Fruit fly (Drosophila melanogaster) whole organism, embryonic: ENCODE results near the gene Tango1.

Source experiments
- Awh ChIP-seq: fragments of 200-800 bp; sonication (Bioruptor generic); IDR thresholded peaks from 2 replicates; pipeline ENCODE4, ENCODE4 v1.3.6; 2022; ENCODE audit warnings: missing biosample characterization, missing genetic modification characterization
- CG10979 ChIP-seq: fragments of 200-800 bp; sonication (Bioruptor generic); optimal IDR thresholded peaks from 2 replicates; lab custom pipeline; 2018; ENCODE audit warnings: missing biosample characterization, mild to moderate bottlenecking, missing genetic modification characterization, moderate library complexity
- CG11085 ChIP-seq: fragments of 200-800 bp; sonication (Bioruptor generic); IDR thresholded peaks from 2 replicates; pipeline ENCODE4 v1.3.6; 2022; ENCODE audit warnings: missing biosample characterization, missing genetic modification characterization
- CG12219 ChIP-seq: fragments of 200-800 bp; sonication (Bioruptor generic); optimal IDR thresholded peaks from 3 replicates; lab custom pipeline; 2018; ENCODE audit warnings: missing biosample characterization, mild to moderate bottlenecking, missing genetic modification characterization
- CG12744 ChIP-seq: fragments of 200-800 bp; sonication (Bioruptor generic); optimal IDR thresholded peaks from 2 replicates; lab custom pipeline; 2016; ENCODE audit warnings: missing biosample characterization, missing genetic modification characterization
- CG15011 ChIP-seq: fragments of 200-800 bp; sonication (Bioruptor generic); optimal IDR thresholded peaks from 3 replicates; lab custom pipeline; 2018; ENCODE audit warnings: missing biosample characterization, mild to moderate bottlenecking, missing genetic modification characterization
- CG18476 ChIP-seq: fragments of 200-800 bp; sonication (Bioruptor generic); optimal IDR thresholded peaks from 2 replicates; lab custom pipeline; 2016; ENCODE audit warnings: missing biosample characterization, mild to moderate bottlenecking, missing genetic modification characterization
- CG2120 ChIP-seq: fragments of 200-800 bp; sonication (Bioruptor generic); optimal IDR thresholded peaks from 3 replicates; lab custom pipeline; 2016; ENCODE audit warnings: missing biosample characterization, missing genetic modification characterization
- CG2712 ChIP-seq: fragments of 200-800 bp; optimal IDR thresholded peaks from 3 replicates; lab custom pipeline; 2019; ENCODE audit warnings: missing biosample characterization, mild to moderate bottlenecking, missing genetic modification characterization, moderate library complexity
- CG31441 ChIP-seq: fragments of 200-800 bp; sonication (Bioruptor generic); IDR thresholded peaks from 2 replicates; pipeline ENCODE4 v1.3.6; 2022; ENCODE audit warnings: missing biosample characterization, missing genetic modification characterization
- CG34376 ChIP-seq: fragments of 200-800 bp; sonication (Bioruptor generic); optimal IDR thresholded peaks from 2 replicates; lab custom pipeline; 2018; ENCODE audit warnings: missing biosample characterization, mild to moderate bottlenecking, missing genetic modification characterization
- CG4360 ChIP-seq: fragments of 200-800 bp; sonication (Bioruptor generic); IDR thresholded peaks from 2 replicates; pipeline ENCODE4 v1.3.6; 2022; ENCODE audit warnings: missing biosample characterization, missing genetic modification characterization
- CG43689 ChIP-seq: fragments of 200-800 bp; sonication (Bioruptor generic); IDR thresholded peaks from 2 replicates; pipeline ENCODE4 v1.3.6; 2022; ENCODE audit warnings: missing biosample characterization, missing genetic modification characterization
- CG4424 ChIP-seq: fragments of 200-800 bp; sonication (Bioruptor generic); optimal IDR thresholded peaks from 3 replicates; lab custom pipeline; 2016; ENCODE audit warnings: missing biosample characterization, missing genetic modification characterization
- CG6791 ChIP-seq: fragments of 200-800 bp; sonication (Bioruptor generic); IDR thresholded peaks from 3 replicates; pipeline ENCODE4 v1.3.6; 2022; ENCODE audit warnings: missing biosample characterization, missing genetic modification characterization; ENCODE audit not compliant: partially characterized antibody
- CG7745 ChIP-seq: fragments of 200-800 bp; sonication (Bioruptor generic); optimal IDR thresholded peaks from 2 replicates; lab custom pipeline; 2018; ENCODE audit warnings: missing biosample characterization, mild to moderate bottlenecking, missing genetic modification characterization, moderate library complexity
- CG9215 ChIP-seq: fragments of 200-800 bp; sonication (Bioruptor generic); IDR thresholded peaks from 2 replicates; pipeline ENCODE4 v1.3.6; 2022; ENCODE audit warnings: missing biosample characterization, missing genetic modification characterization
- CG9797 ChIP-seq: fragments of 200-800 bp; sonication (Bioruptor generic); optimal IDR thresholded peaks from 3 replicates; lab custom pipeline; 2018; ENCODE audit warnings: missing biosample characterization, mild to moderate bottlenecking, missing genetic modification characterization
- CG9876 ChIP-seq: fragments of 200-800 bp; sonication (Bioruptor generic); optimal IDR thresholded peaks from 2 replicates; lab custom pipeline; 2016; ENCODE audit warnings: missing biosample characterization, missing genetic modification characterization
- CG9932 ChIP-seq: fragments of 200-800 bp; sonication (Bioruptor generic); IDR thresholded peaks from 2 replicates; pipeline ENCODE4 v1.3.6; 2022; ENCODE audit warnings: missing biosample characterization, missing genetic modification characterization
- Dip3 ChIP-seq: fragments of 200-800 bp; sonication (Bioruptor generic); optimal IDR thresholded peaks from 3 replicates; lab custom pipeline; 2016; ENCODE audit warnings: missing biosample characterization, missing genetic modification characterization
- Elba2 ChIP-seq: fragments of 200-800 bp; sonication (Bioruptor generic); optimal IDR thresholded peaks from 3 replicates; lab custom pipeline; 2016; ENCODE audit warnings: missing biosample characterization, missing genetic modification characterization
- Gug ChIP-seq: fragments of 200-800 bp; sonication (Bioruptor generic); IDR thresholded peaks from 4 replicates; pipeline ENCODE4 v1.3.6; 2022; ENCODE audit warnings: missing biosample characterization, missing genetic modification characterization
- H2.0 ChIP-seq: fragments of 200-800 bp; sonication (Bioruptor generic); IDR thresholded peaks from 2 replicates; pipeline ENCODE4 v1.3.6; 2022; ENCODE audit warnings: missing biosample characterization, missing genetic modification characterization
- Hand ChIP-seq: fragments of 200-800 bp; sonication (Bioruptor generic); optimal IDR thresholded peaks from 2 replicates; lab custom pipeline; 2017; ENCODE audit warnings: mild to moderate bottlenecking, missing biosample characterization, missing genetic modification reagents, missing genetic modification characterization
- HmgZ ChIP-seq: fragments of 200-800 bp; sonication (Bioruptor generic); optimal IDR thresholded peaks from 2 replicates; lab custom pipeline; 2018; ENCODE audit warnings: missing biosample characterization, mild to moderate bottlenecking, missing genetic modification characterization
- Lpt ChIP-seq: fragments of >200 bp; optimal IDR thresholded peaks from 2 replicates; lab custom pipeline; 2018; ENCODE audit warnings: missing biosample characterization, missing genetic modification characterization
- MBD-R2 ChIP-seq: fragments of 200-800 bp; sonication (Bioruptor generic); IDR thresholded peaks from 2 replicates; pipeline ENCODE4 v1.3.6; 2022; ENCODE audit warnings: missing biosample characterization, missing genetic modification characterization
- MESR4 ChIP-seq: fragments of 200-800 bp; sonication (Bioruptor generic); optimal IDR thresholded peaks from 2 replicates; lab custom pipeline; 2018; ENCODE audit warnings: missing biosample characterization, mild to moderate bottlenecking, missing genetic modification characterization, moderate library complexity
- Meics ChIP-seq: fragments of 200-800 bp; sonication (Bioruptor generic); optimal IDR thresholded peaks from 2 replicates; lab custom pipeline; 2017; ENCODE audit warnings: missing biosample characterization, mild to moderate bottlenecking, missing genetic modification characterization
- NFAT ChIP-seq: fragments of 200-800 bp; sonication (Bioruptor generic); IDR thresholded peaks from 2 replicates; pipeline ENCODE4 v1.3.6; 2022; ENCODE audit warnings: missing biosample characterization, missing genetic modification characterization
- Ssrp ChIP-seq: fragments of 200-800 bp; sonication (Bioruptor generic); optimal IDR thresholded peaks from 2 replicates; lab custom pipeline; 2018; ENCODE audit warnings: missing biosample characterization, mild to moderate bottlenecking, missing genetic modification characterization, moderate library complexity
- TFAM ChIP-seq: fragments of 200-800 bp; sonication (Bioruptor generic); optimal IDR thresholded peaks from 2 replicates; lab custom pipeline; 2017; ENCODE audit warnings: missing biosample characterization, missing genetic modification characterization, inconsistent platforms
- btn ChIP-seq: fragments of 200-800 bp; sonication (Bioruptor generic); optimal IDR thresholded peaks from 2 replicates; lab custom pipeline; 2016; ENCODE audit warnings: missing biosample characterization, missing genetic modification characterization
- disco-r ChIP-seq: fragments of 200-800 bp; sonication (Bioruptor generic); optimal IDR thresholded peaks from 2 replicates; lab custom pipeline; 2016; ENCODE audit warnings: missing biosample characterization, missing genetic modification characterization
- dmrt11E ChIP-seq: fragments of 200-800 bp; sonication (Bioruptor generic); optimal IDR thresholded peaks from 3 replicates; lab custom pipeline; 2018; ENCODE audit warnings: missing biosample characterization, mild to moderate bottlenecking, missing genetic modification characterization, moderate library complexity
- esg ChIP-seq: fragments of 200-800 bp; sonication (Bioruptor generic); conservative IDR thresholded peaks from 2 replicates; pipeline ENCODE4 v1.3.6; 2022; ENCODE audit warnings: missing biosample characterization, missing genetic modification characterization
- fd3F ChIP-seq: fragments of 200-800 bp; sonication (Bioruptor generic); optimal IDR thresholded peaks from 2 replicates; lab custom pipeline; 2018; ENCODE audit warnings: missing biosample characterization, mild to moderate bottlenecking, missing genetic modification characterization, moderate library complexity
- lov ChIP-seq, 2 experiments: fragments of 200-800 bp in 1 of 2; fragments of >200 bp in 1 of 2; sonication (Bioruptor generic) in 1 of 2; IDR thresholded peaks in 1 of 2; optimal IDR thresholded peaks in 1 of 2; 2 replicates in 1 of 2; 3 replicates in 1 of 2; pipeline versions ENCODE4 v1.3.6 to Lab custom; 2017 to 2022; ENCODE audit warnings: missing biosample characterization in 1 of 2, missing genetic modification characterization in 1 of 2
- luna ChIP-seq: fragments of 200-800 bp; sonication (Bioruptor generic); optimal IDR thresholded peaks from 2 replicates; lab custom pipeline; 2016; ENCODE audit warnings: missing biosample characterization, missing genetic modification characterization
- org-1 ChIP-seq: fragments of 200-800 bp; sonication (Bioruptor generic); optimal IDR thresholded peaks from 2 replicates; lab custom pipeline; 2017; ENCODE audit warnings: missing biosample characterization, missing genetic modification characterization
- pzg ChIP-seq: fragments of 200-800 bp; sonication (Bioruptor generic); optimal IDR thresholded peaks from 3 replicates; lab custom pipeline; 2018; ENCODE audit warnings: missing biosample characterization, mild to moderate bottlenecking, missing genetic modification characterization, moderate library complexity
- rib ChIP-seq: fragments of 200-800 bp; sonication (Bioruptor generic); IDR thresholded peaks from 2 replicates; pipeline ENCODE4 v1.3.6; 2022; ENCODE audit warnings: missing biosample characterization, missing genetic modification characterization
- slbo ChIP-seq: fragments of 200-800 bp; sonication (Bioruptor generic); IDR thresholded peaks from 2 replicates; pipeline ENCODE4 v1.3.6; 2022; ENCODE audit warnings: missing biosample characterization, missing genetic modification characterization
- so ChIP-seq: fragments of 200-800 bp; sonication (Bioruptor generic); IDR thresholded peaks from 3 replicates; pipeline ENCODE4 v1.3.6; 2022; ENCODE audit warnings: missing biosample characterization, missing genetic modification characterization
- ssp ChIP-seq: fragments of 200-800 bp; sonication (Bioruptor generic); IDR thresholded peaks from 2 replicates; pipeline ENCODE4 v1.3.6; 2022; ENCODE audit warnings: missing biosample characterization, missing genetic modification characterization
- stc ChIP-seq: fragments of 200-800 bp; sonication (Bioruptor generic); IDR thresholded peaks from 2 replicates; pipeline ENCODE4 v1.3.6; 2022; ENCODE audit warnings: missing biosample characterization, missing genetic modification characterization
- stwl ChIP-seq: fragments of 200-800 bp; sonication (Bioruptor generic); optimal IDR thresholded peaks from 3 replicates; lab custom pipeline; 2018; ENCODE audit warnings: missing biosample characterization, mild to moderate bottlenecking, missing genetic modification characterization, moderate library complexity
- tio ChIP-seq: fragments of 200-800 bp; sonication (Bioruptor generic); optimal IDR thresholded peaks from 2 replicates; lab custom pipeline; 2017; ENCODE audit warnings: missing biosample characterization, missing genetic modification characterization, inconsistent platforms
- trem ChIP-seq: fragments of 200-800 bp; optimal IDR thresholded peaks from 3 replicates; lab custom pipeline; 2019; ENCODE audit warnings: missing biosample characterization, mild to moderate bottlenecking, missing genetic modification characterization, moderate library complexity

The Tango1 gene

dm6 chr2L:6693794-6694254 lies 44.6 kb downstream of the Tango1 start (continued):
- no peak for TF ChIP-seq CG9876 (GFP tag; lab: Kevin White, UChicago)
- TF ChIP-seq CG4424 (GFP tag; lab: Kevin White, UChicago), result peak; percentile 30
- TF ChIP-seq CG11085 (GFP tag; lab: Robert Waterston, UW), result no peak
- TF ChIP-seq TFAM (GFP tag; lab: Kevin White, UChicago), result no peak
- no peak for TF ChIP-seq stwl
- TF ChIP-seq CG12219 (GFP tag; lab: Kevin White, UChicago), result peak; percentile 54
- peak; percentile 70 for TF ChIP-seq CG31441 (GFP tag; lab: Robert Waterston, UW)
- TF ChIP-seq rib (GFP tag; lab: Robert Waterston, UW), result no peak
- no peak for TF ChIP-seq CG9215 (GFP tag; lab: Robert Waterston, UW)
- TF ChIP-seq btn (GFP tag; lab: Kevin White, UChicago), result no peak
- TF ChIP-seq dmrt11E (tag; lab: Kevin White, UChicago), result peak; percentile 54
- no peak for TF ChIP-seq MESR4
- no peak for TF ChIP-seq lov (optimal IDR thresholded peaks at IDR 0.05; lab: Kevin White, UChicago)
- TF ChIP-seq lov (GFP tag; IDR thresholded peaks at IDR 0.05; lab: Robert Waterston, UW), result no peak
- no peak for TF ChIP-seq ssp (GFP tag; lab: Robert Waterston, UW)
- peak; percentile 14 for TF ChIP-seq CG34376 (GFP tag; lab: Kevin White, UChicago)
- peak; percentile 53 for TF ChIP-seq Ssrp (tag; lab: Kevin White, UChicago)
- no peak for TF ChIP-seq so (GFP tag; lab: Robert Waterston, UW)
- no peak for TF ChIP-seq CG9932 (GFP tag; lab: Robert Waterston, UW)
- TF ChIP-seq Hand (GFP tag; lab: Kevin White, UChicago), result peak; percentile 45
- TF ChIP-seq NFAT (GFP tag; lab: Robert Waterston, UW), result no peak
- peak; percentile 83 for TF ChIP-seq CG10979 (tag; lab: Kevin White, UChicago)
- peak; percentile 77 for TF ChIP-seq CG2712
- no peak for TF ChIP-seq stc
- no peak for TF ChIP-seq CG12744 (GFP tag; lab: Kevin White, UChicago)
- peak; percentile 36 for TF ChIP-seq trem
- peak; percentile 62 for TF ChIP-seq Meics (GFP tag; lab: Kevin White, UChicago)
- no peak for TF ChIP-seq CG18476
- TF ChIP-seq esg (GFP tag; lab: Robert Waterston, UW), result no peak
- no peak for TF ChIP-seq H2.0
- TF ChIP-seq CG43689, result no peak
- TF ChIP-seq Awh, result no peak
- TF ChIP-seq pzg, result no peak
- TF ChIP-seq org-1, result peak; percentile 36
- TF ChIP-seq slbo (GFP tag; lab: Robert Waterston, UW), result no peak
- no peak for TF ChIP-seq CG7745 (tag; lab: Kevin White, UChicago)
- TF ChIP-seq CG9797, result no peak
- no peak for TF ChIP-seq Lpt (GFP tag; lab: Kevin White, UChicago)
- TF ChIP-seq MBD-R2 (GFP tag; lab: Robert Waterston, UW), result no peak
- no peak for TF ChIP-seq disco-r (GFP tag; lab: Kevin White, UChicago)
- peak; percentile 54 for TF ChIP-seq tio (GFP tag; lab: Kevin White, UChicago)
- TF ChIP-seq CG15011 (GFP tag; lab: Kevin White, UChicago), result peak; percentile 19
- TF ChIP-seq luna (GFP tag; lab: Kevin White, UChicago), result no peak
- TF ChIP-seq CG2120 (GFP tag; lab: Kevin White, UChicago), result peak; percentile 27
- no peak for TF ChIP-seq Elba2 (GFP tag; lab: Kevin White, UChicago)
- no peak for TF ChIP-seq CG6791 (GFP tag; lab: Robert Waterston, UW)
- peak; percentile 5 for TF ChIP-seq HmgZ (tag; lab: Kevin White, UChicago)
- no peak for TF ChIP-seq Gug (GFP tag; lab: Robert Waterston, UW)
- no peak for TF ChIP-seq Dip3 (GFP tag; lab: Kevin White, UChicago)
- no peak for TF ChIP-seq CG4360
- no peak for TF ChIP-seq fd3F (GFP tag; lab: Kevin White, UChicago)
- TF ChIP-seq, all 482 proteins: peak for 139
